Worm (Caenorhabditis elegans): Measurements from ENCODE around the gene Y39B6A.42.

DNA sequence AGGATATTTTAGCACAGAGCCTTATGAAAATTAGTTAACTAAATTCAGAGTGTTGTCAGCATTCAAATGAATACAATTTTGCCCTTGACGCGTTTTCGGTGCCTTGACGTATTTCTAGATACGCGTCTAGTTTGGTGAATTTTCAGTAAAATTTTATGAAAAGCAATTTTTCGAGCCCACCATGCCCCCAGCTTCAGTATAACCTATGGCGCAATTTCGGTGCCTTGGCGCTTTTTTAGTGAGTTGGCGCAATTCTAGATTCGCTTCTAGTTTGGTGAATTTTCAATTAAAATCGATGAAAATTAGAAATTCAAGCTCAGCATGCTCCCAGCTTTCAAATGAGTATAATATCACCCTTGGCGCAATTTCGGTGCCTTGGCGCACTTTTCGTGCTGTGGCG, 43.8 kb upstream of the Y39B6A.42 start:
- TF ChIP-seq ceh-31 (tag; optimal IDR thresholded peaks at IDR 0.05) (no peak), tbx-2 (tag; optimal IDR thresholded peaks at IDR 0.05) (no peak), ceh-6 (GFP tag; optimal IDR thresholded peaks at IDR 0.05) (no peak), sox-4 (tag; optimal IDR thresholded peaks at IDR 0.05) (no peak), pqm-1 (tag; optimal IDR thresholded peaks at IDR 0.05) (no peak), ceh-9 (tag; optimal IDR thresholded peaks at IDR 0.05) (no peak), nfya-1 (tag; optimal IDR thresholded peaks at IDR 0.05) (no peak), pag-3 (tag; optimal IDR thresholded peaks at IDR 0.05; ENCODE audit: borderline replicate concordance) (no peak), nhr-11 (tag; optimal IDR thresholded peaks at IDR 0.05) (no peak), ceh-19 (GFP tag; optimal IDR thresholded peaks at IDR 0.05) (no peak), ceh-30 (tag; optimal IDR thresholded peaks at IDR 0.05) (no peak)
